Worm (Caenorhabditis elegans) whole organism, midembryonic: Measurements from ENCODE around the gene fbxa-131.
"Not testable (repeated sequence)": the region's sequence is repeated elsewhere in the genome, so short reads cannot be mapped to it uniquely, and the experiment has no call there.

ENCODE experiments used
- T22C8.4 ChIP-seq: fragments of 200-800 bp; sonication (Bioruptor generic); IDR thresholded peaks from 2 replicates; pipeline ENCODE4 v1.3.6; 2022; ENCODE audit warnings: missing genetic modification characterization, missing compliant biosample characterization
- cog-1 ChIP-seq: sonication (generic microtip); optimal IDR thresholded peaks from 2 replicates; lab custom pipeline; 2016; ENCODE audit warnings: missing genetic modification characterization, missing compliant biosample characterization
- flt-1 ChIP-seq: fragments of 200-800 bp; sonication (Bioruptor generic); IDR thresholded peaks from 2 replicates; pipeline ENCODE4 v1.3.6; 2022; ENCODE audit warnings: missing genetic modification characterization, missing compliant biosample characterization
- klf-2 ChIP-seq: fragments of 200-800 bp; sonication (Bioruptor generic); conservative IDR thresholded peaks from 2 replicates; pipeline ENCODE4 v1.3.6; 2022; ENCODE audit warnings: missing genetic modification reagents, missing genetic modification characterization, missing compliant biosample characterization
- med-1 ChIP-seq: sonication (generic microtip); optimal IDR thresholded peaks from 2 replicates; lab custom pipeline; 2017; ENCODE audit warnings: missing genetic modification characterization, mild to moderate bottlenecking, missing compliant biosample characterization, antibody characterized with exemption, missing genetic modification reagents; ENCODE audit not compliant: insufficient read depth
- ref-1 ChIP-seq: fragments of 200-800 bp; sonication (Bioruptor generic); conservative IDR thresholded peaks from 2 replicates; pipeline ENCODE4 v1.3.6; 2022; ENCODE audit warnings: missing genetic modification reagents, missing genetic modification characterization, missing compliant biosample characterization
- tab-1 ChIP-seq: fragments of 200-800 bp; sonication (Bioruptor generic); IDR thresholded peaks from 2 replicates; pipeline ENCODE4 v1.3.6; 2022; ENCODE audit warnings: missing genetic modification characterization, missing compliant biosample characterization
- ztf-23 ChIP-seq: fragments of 200-800 bp; sonication (Bioruptor generic); IDR thresholded peaks from 2 replicates; pipeline ENCODE4 v1.3.6; 2022; ENCODE audit warnings: missing genetic modification reagents, missing genetic modification characterization, missing compliant biosample characterization
- ztf-29 ChIP-seq: fragments of 200-800 bp; sonication (Bioruptor generic); IDR thresholded peaks from 2 replicates; pipeline ENCODE4 v1.3.6; 2022; ENCODE audit warnings: missing genetic modification reagents, missing genetic modification characterization, missing compliant biosample characterization

fbxa-131 gene

ce11 chrV:19738117-19738516 lies at the start of gene fbxa-131:
fbxa-131 (plus strand) TSS chrV:19738417.
- TF ChIP-seq flt-1 (GFP tag; lab: Robert Waterston, UW), result no peak
- TF ChIP-seq klf-2 (GFP tag; lab: Robert Waterston, UW), result no peak

DNA sequence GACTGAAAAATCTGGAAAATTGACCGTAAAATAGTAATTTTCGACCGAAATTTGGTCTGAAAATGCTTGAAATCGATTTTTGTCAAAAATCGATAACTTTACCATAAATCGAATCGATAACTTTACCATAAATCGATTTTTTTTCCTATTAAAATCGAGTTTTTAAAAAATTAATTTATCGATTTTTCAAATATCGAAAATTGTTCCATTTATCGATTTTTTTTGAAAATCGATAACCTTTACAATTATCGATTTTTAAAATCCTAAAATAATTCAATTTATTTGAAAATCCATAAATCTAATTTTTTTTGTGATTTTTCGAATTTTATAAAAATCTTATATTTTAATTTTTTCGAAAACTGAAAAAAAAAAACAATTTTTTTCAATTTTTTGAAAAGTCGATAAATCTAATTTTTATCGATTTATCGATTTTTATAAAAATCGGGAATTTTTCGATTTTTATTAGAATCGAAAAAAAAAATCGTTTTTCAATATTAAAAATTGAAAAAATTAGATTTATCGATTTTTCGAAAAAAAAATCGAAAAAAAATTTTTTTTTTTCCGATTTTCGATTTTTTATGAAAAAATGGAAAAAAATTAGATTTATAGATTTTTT lies 46.8 kb upstream of the fbxa-131 start:
- TF ChIP-seq ztf-23 (no peak), klf-2 (GFP tag; lab: Robert Waterston, UW) (no peak), flt-1 (GFP tag; lab: Robert Waterston, UW) (no peak), ztf-29 (GFP tag; lab: Robert Waterston, UW) (no peak), T22C8.4 (peak; percentile 76)

- TF ChIP-seq klf-2 (GFP tag; lab: Robert Waterston, UW), result no peak
- TF ChIP-seq T22C8.4, result peak; percentile 55
- TF ChIP-seq cog-1 (tag; lab: Kevin White, UChicago), result no peak
These were observed 46.3 kb upstream of the fbxa-131 start for ce11 chrV:19691954-19692353.

- TF ChIP-seq flt-1 (GFP tag; lab: Robert Waterston, UW) (no peak), T22C8.4 (peak; percentile 46; the same call in 1 of the 2 replicates)
These were observed 40.7 kb upstream of the fbxa-131 start, which contains the start of the genes Y43F8C.13 and ani-3 for ce11 chrV:19697348-19698172. Y43F8C.13 (minus strand) TSS chrV:19697398. ani-3 (plus strand) TSS chrV:19697732.

- no peak for TF ChIP-seq ztf-23
- no peak for TF ChIP-seq flt-1 (GFP tag; lab: Robert Waterston, UW)
- no peak for TF ChIP-seq ref-1 (GFP tag; lab: Robert Waterston, UW)
- no peak for TF ChIP-seq tab-1 (GFP tag; lab: Robert Waterston, UW)
- TF ChIP-seq cog-1 (tag; lab: Kevin White, UChicago), result no peak
- no peak for TF ChIP-seq med-1 (GFP tag; lab: Kevin White, UChicago)
- no peak for TF ChIP-seq T22C8.4
- no peak for TF ChIP-seq ztf-29 (GFP tag; lab: Robert Waterston, UW)
- TF ChIP-seq klf-2 (GFP tag; lab: Robert Waterston, UW), result no peak
These were observed 29.4 kb upstream of the fbxa-131 start, which contains the start of gene srv-3 for ce11 chrV:19708849-19709248. srv-3 (minus strand) TSS chrV:19708949.

ce11 chrV:19710514-19710913 lies 27.7 kb upstream of the fbxa-131 start, which contains the start of gene Y43F8C.15:
Y43F8C.15 (minus strand) TSS chrV:19710614.
- not testable (repeated sequence) for TF ChIP-seq med-1 (GFP tag; lab: Kevin White, UChicago); ref-1 (GFP tag; lab: Robert Waterston, UW); T22C8.4

- TF ChIP-seq T22C8.4; cog-1 (tag; lab: Kevin White, UChicago); tab-1 (GFP tag; lab: Robert Waterston, UW): not testable (repeated sequence)
These were observed 26.6 kb upstream of the fbxa-131 start, which contains the start of gene Y43F8C.23 for ce11 chrV:19711646-19712045. Y43F8C.23 (minus strand) TSS chrV:19711746.

DNA sequence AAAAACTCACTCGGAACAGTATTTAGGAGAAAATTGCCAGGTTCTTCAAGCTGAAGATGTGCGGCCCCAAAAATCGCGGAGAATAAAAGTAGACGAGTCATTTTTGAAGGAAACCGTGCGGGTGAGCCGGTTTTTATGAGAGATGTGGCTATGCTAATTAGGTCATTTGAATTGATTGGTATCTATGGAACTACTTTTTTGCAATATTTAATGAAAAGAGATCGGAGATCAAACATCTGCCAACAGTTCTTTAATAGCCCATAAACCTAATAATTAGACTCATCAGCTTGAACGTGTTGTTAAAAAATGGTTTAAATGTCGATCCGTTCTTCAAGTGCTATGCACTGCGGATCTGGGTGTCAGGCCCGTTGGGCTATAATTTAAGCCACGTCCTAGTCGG lies 22.8 kb upstream of the fbxa-131 start, which contains the start of gene Y43F8C.16:
Gene Y43F8C.16 (minus strand): TSS at position 101 of the 400 bp plus-strand sequence.
- TF ChIP-seq tab-1 (GFP tag; lab: Robert Waterston, UW) (no peak), ztf-29 (GFP tag; lab: Robert Waterston, UW) (no peak), ztf-23 (no peak), med-1 (GFP tag; lab: Kevin White, UChicago) (no peak), klf-2 (GFP tag; lab: Robert Waterston, UW) (no peak), T22C8.4 (no peak), ref-1 (GFP tag; lab: Robert Waterston, UW) (no peak)

- TF ChIP-seq klf-2 (GFP tag; lab: Robert Waterston, UW) (no peak), ztf-23 (no peak), tab-1 (GFP tag; lab: Robert Waterston, UW) (no peak), cog-1 (tag; lab: Kevin White, UChicago) (no peak), ztf-29 (GFP tag; lab: Robert Waterston, UW) (no peak), med-1 (GFP tag; lab: Kevin White, UChicago) (no peak), flt-1 (GFP tag; lab: Robert Waterston, UW) (no peak), T22C8.4 (no peak), ref-1 (GFP tag; lab: Robert Waterston, UW) (no peak)
These were observed 22.4 kb upstream of the fbxa-131 start, which contains the start of gene Y43F8C.17 for ce11 chrV:19715847-19716246. Y43F8C.17 (plus strand) TSS chrV:19716147.

DNA sequence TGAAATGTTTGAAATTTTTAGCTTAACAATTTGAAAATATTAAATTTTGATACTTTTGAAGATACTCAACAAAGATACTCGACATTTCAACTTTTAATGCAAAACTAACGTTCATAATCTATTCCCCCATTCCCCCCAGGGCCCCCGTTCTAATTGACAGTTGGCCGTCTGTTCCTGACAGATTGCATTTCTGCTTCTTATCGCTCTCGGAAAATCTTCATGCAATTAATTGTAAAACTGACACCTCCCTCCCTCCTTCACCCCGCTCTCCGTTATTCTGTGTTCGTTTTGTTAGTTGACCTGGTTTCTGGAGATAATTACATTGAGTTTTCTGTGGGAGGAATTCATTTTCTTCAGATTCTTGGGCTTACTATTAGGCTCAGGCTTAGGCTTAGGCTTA lies 20.3 kb upstream of the fbxa-131 start:
- no peak for TF ChIP-seq tab-1 (GFP tag; lab: Robert Waterston, UW)
- TF ChIP-seq klf-2 (GFP tag; lab: Robert Waterston, UW), result no peak
- no peak for TF ChIP-seq cog-1 (tag; lab: Kevin White, UChicago)
- no peak for TF ChIP-seq ref-1 (GFP tag; lab: Robert Waterston, UW)
- TF ChIP-seq flt-1 (GFP tag; lab: Robert Waterston, UW), result no peak
- TF ChIP-seq ztf-29 (GFP tag; lab: Robert Waterston, UW), result no peak
- TF ChIP-seq med-1 (GFP tag; lab: Kevin White, UChicago), result no peak
- TF ChIP-seq ztf-23, result no peak
- TF ChIP-seq T22C8.4, result no peak
